Worm (Caenorhabditis elegans): ENCODE results near the gene F25A2.1.

F25A2.1 gene

ce11 chrV:1199219-1199889 is 20.0 kb downstream of the F25A2.1 start, which contains the start of gene Y50D4A.6:
Gene Y50D4A.6 (minus strand): TSS chrV:1199269.
- peak; percentile 96 for TF ChIP-seq set-16 (GFP tag; IDR thresholded peaks at IDR 0.05)
- TF ChIP-seq jun-1 (tag; optimal IDR thresholded peaks at IDR 0.05) = no peak
- peak; percentile 61; the same call in 1 of the 2 replicates for TF ChIP-seq egl-43 (GFP tag; IDR thresholded peaks at IDR 0.05)

- no peak for TF ChIP-seq egl-43 (GFP tag; IDR thresholded peaks at IDR 0.05)
- TF ChIP-seq zag-1 (tag; optimal IDR thresholded peaks at IDR 0.05) = no peak
- no peak for TF ChIP-seq ceh-32 (tag; optimal IDR thresholded peaks at IDR 0.05; ENCODE audit: poor library complexity)
- TF ChIP-seq nhr-6 (tag; optimal IDR thresholded peaks at IDR 0.05) = no peak
- TF ChIP-seq mes-2 (tag; optimal IDR thresholded peaks at IDR 0.05; ENCODE audit: poor library complexity, severe bottlenecking) = no peak
- TF ChIP-seq attf-4 (tag; optimal IDR thresholded peaks at IDR 0.05) = no peak
- TF ChIP-seq nhr-76 (tag; optimal IDR thresholded peaks at IDR 0.05) = no peak
These were observed 22.3 kb downstream of the F25A2.1 start for ce11 chrV:1201717-1202116.

ce11 chrV:1206971-1207370 is 27.6 kb downstream of the F25A2.1 start, which contains the start of gene Y50D4A.5:
Gene Y50D4A.5 (plus strand): TSS chrV:1207307.
- TF ChIP-seq nhr-48 (tag; optimal IDR thresholded peaks at IDR 0.05) (no peak), dpl-1 (GFP tag; optimal IDR thresholded peaks at IDR 0.05) (peak; percentile 31), hmg-1.1 (GFP tag; IDR thresholded peaks at IDR 0.05) (peak; percentile 50; the same call in 1 of the 2 replicates), mes-2 (tag; optimal IDR thresholded peaks at IDR 0.05; ENCODE audit: poor library complexity, severe bottlenecking) (peak; percentile 37), lin-38 (GFP tag; IDR thresholded peaks at IDR 0.05) (peak; percentile 69)

- TF ChIP-seq R02D3.7 (tag; optimal IDR thresholded peaks at IDR 0.05) (no peak), arid-1 (GFP tag; conservative IDR thresholded peaks at IDR 0.05) (0 out of 2 replicates have a peak, but pooled peaks have one; percentile 23)
These were observed 28.2 kb downstream of the F25A2.1 start, which contains the start of gene Y50D4A.1 for ce11 chrV:1207589-1207988. Gene Y50D4A.1 (plus strand): TSS chrV:1207889.

DNA sequence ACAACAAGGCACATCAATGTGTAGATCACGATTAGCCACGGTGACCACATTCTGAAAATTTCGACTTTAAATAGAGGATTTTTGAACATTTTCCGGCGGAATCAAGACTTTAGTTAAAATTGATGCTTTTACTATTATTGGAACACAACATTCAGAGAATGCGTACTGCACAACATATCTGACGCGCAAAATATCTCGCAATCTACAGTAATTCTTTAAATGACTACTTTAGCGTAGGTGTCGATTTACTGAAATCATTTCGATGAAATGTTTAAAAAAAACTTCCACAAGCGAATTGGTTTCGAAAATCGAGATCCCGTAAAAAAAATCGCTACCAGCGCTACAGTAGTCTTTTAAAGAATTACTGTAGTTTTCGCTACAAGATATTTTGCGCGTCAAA is 41.1 kb downstream of the F25A2.1 start, which contains the start of gene Y50D4A.10:
Gene Y50D4A.10 (minus strand): TSS at position 57 of the 400 bp plus-strand sequence.
- TF ChIP-seq lin-39 (tag; optimal IDR thresholded peaks at IDR 0.05) (no peak), unc-39 (tag; optimal IDR thresholded peaks at IDR 0.05) (no peak), vab-7 (GFP tag; IDR thresholded peaks at IDR 0.05) (no peak), ceh-82 (tag; optimal IDR thresholded peaks at IDR 0.05) (no peak), fkh-10 (GFP tag; optimal IDR thresholded peaks at IDR 0.05) (no peak), duxl-1 (tag; optimal IDR thresholded peaks at IDR 0.05; ENCODE audit: poor library complexity) (no peak), mdt-29 (GFP tag; IDR thresholded peaks at IDR 0.05) (no peak), daf-19 (GFP tag; conservative IDR thresholded peaks at IDR 0.05) (no peak)

- TF ChIP-seq ztf-7 (tag; optimal IDR thresholded peaks at IDR 0.05) (no peak), unc-62 (GFP tag; optimal IDR thresholded peaks at IDR 0.05 in 1 of 2) (no peak), unc-62 (tag; optimal IDR thresholded peaks at IDR 0.05) (no peak), ama-1 (optimal IDR thresholded peaks at IDR 0.05) (no peak), T20F7.1 (GFP tag; optimal IDR thresholded peaks at IDR 0.05) (no peak), nhr-102 (tag; optimal IDR thresholded peaks at IDR 0.05) (no peak)
These were observed 44.2 kb downstream of the F25A2.1 start for ce11 chrV:1223559-1223958.

DNA sequence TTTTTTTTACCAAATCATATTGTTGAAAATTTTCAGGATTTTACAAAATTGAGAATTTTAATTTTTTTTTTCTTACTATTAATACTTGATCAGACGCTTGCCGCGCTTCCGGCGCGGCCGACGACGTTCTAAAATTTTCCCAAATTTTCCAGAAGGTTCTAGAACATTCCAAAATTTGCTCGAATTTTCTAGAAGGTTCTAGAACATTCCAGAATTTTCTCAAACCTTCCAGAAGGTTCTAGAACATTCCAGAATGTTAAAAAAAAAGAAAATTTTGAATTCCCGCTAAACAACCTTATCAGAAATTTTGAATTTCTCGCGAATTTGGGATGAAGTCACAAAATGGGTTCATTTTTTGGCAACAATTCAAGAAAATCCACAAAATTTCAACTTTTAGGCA is 46.9 kb downstream of the F25A2.1 start:
- TF ChIP-seq gei-8 (GFP tag; optimal IDR thresholded peaks at IDR 0.05) = no peak
- no peak for TF ChIP-seq hmg-1.1 (GFP tag; IDR thresholded peaks at IDR 0.05)
- no peak for TF ChIP-seq duxl-1 (tag; optimal IDR thresholded peaks at IDR 0.05; ENCODE audit: poor library complexity)
- no peak for TF ChIP-seq lin-39 (tag; optimal IDR thresholded peaks at IDR 0.05)
- TF ChIP-seq nhr-41 (GFP tag; IDR thresholded peaks at IDR 0.05) = no peak
- TF ChIP-seq ceh-44 (GFP tag; IDR thresholded peaks at IDR 0.05) = no peak
- no peak for TF ChIP-seq F26F4.8 (GFP tag; conservative IDR thresholded peaks at IDR 0.05)
- no peak for TF ChIP-seq nhr-42 (GFP tag; IDR thresholded peaks at IDR 0.05)
- TF ChIP-seq fos-1 (tag; optimal IDR thresholded peaks at IDR 0.05) = no peak
- TF ChIP-seq R02D3.7 (tag; optimal IDR thresholded peaks at IDR 0.05) = no peak
- TF ChIP-seq lin-13 (GFP tag; optimal IDR thresholded peaks at IDR 0.05) = no peak
- no peak for TF ChIP-seq pqm-1 (tag; optimal IDR thresholded peaks at IDR 0.05)
- TF ChIP-seq madf-5 (GFP tag; IDR thresholded peaks at IDR 0.05) = no peak
- TF ChIP-seq T20F7.1 (GFP tag; optimal IDR thresholded peaks at IDR 0.05) = no peak

Data from whole organism, L4 larva.